Fruit fly (Drosophila melanogaster) whole organism, wandering third instar larva: Measurements from ENCODE around the gene Hmt-1.
A peak's percentile ranks its signal among the peaks of the same experiment; 100 is the strongest.

Experiments
- Abd-B ChIP-seq: fragments of >200 bp; optimal IDR thresholded peaks from 2 replicates; lab custom pipeline; 2017; ENCODE audit warnings: missing biosample characterization, missing genetic modification characterization
- CG32264 ChIP-seq: fragments of 200-800 bp; sonication (Bioruptor generic); optimal IDR thresholded peaks from 2 replicates; lab custom pipeline; 2016; ENCODE audit warnings: missing biosample characterization, missing genetic modification characterization
- CG9705 ChIP-seq: fragments of 200-800 bp; sonication (Bioruptor generic); optimal IDR thresholded peaks from 2 replicates; lab custom pipeline; 2018; ENCODE audit warnings: missing biosample characterization, mild to moderate bottlenecking, missing genetic modification characterization
- CrebA ChIP-seq: fragments of 200-800 bp; sonication (Bioruptor generic); optimal IDR thresholded peaks from 2 replicates; lab custom pipeline; 2016; ENCODE audit warnings: missing biosample characterization, mild to moderate bottlenecking, missing genetic modification characterization, borderline replicate concordance
- Dfd ChIP-seq: fragments of >200 bp; optimal IDR thresholded peaks from 2 replicates; lab custom pipeline; 2017; ENCODE audit warnings: missing biosample characterization, missing genetic modification characterization
- Dif ChIP-seq: fragments of 200-275, 200-300 bp; sonication (Bioruptor generic); optimal IDR thresholded peaks from 2 replicates; lab custom pipeline; 2018; ENCODE audit warnings: missing biosample characterization, missing genetic modification characterization; ENCODE audit not compliant: partially characterized antibody
- GATAd ChIP-seq: sonication (Bioruptor generic); optimal IDR thresholded peaks from 2 replicates; lab custom pipeline; 2016; ENCODE audit warnings: missing biosample characterization, missing genetic modification characterization
- Hnf4 ChIP-seq: fragments of 200-800 bp; sonication (Bioruptor generic); optimal IDR thresholded peaks from 2 replicates; lab custom pipeline; 2016; ENCODE audit warnings: missing biosample characterization, mild to moderate bottlenecking, missing genetic modification characterization
- Hr83 ChIP-seq: fragments of 200-300 bp; sonication (Bioruptor generic); optimal IDR thresholded peaks from 2 replicates; lab custom pipeline; 2016; ENCODE audit warnings: missing biosample characterization, mild to moderate bottlenecking, missing genetic modification characterization, moderate library complexity; ENCODE audit not compliant: poor library complexity, severe bottlenecking
- Jra ChIP-seq: sonication (Bioruptor generic); optimal IDR thresholded peaks from 2 replicates; lab custom pipeline; 2016; ENCODE audit warnings: missing biosample characterization, missing genetic modification characterization
- Mio ChIP-seq: sonication (Bioruptor generic); optimal IDR thresholded peaks from 2 replicates; lab custom pipeline; 2016; ENCODE audit warnings: missing biosample characterization, missing genetic modification characterization
- OdsH ChIP-seq: fragments of 200-800 bp; sonication (Bioruptor generic); optimal IDR thresholded peaks from 2 replicates; lab custom pipeline; 2016; ENCODE audit warnings: missing biosample characterization, mild to moderate bottlenecking, missing genetic modification characterization
- Rel ChIP-seq, 2 experiments: fragments of 200-800 bp; sonication (Bioruptor generic) in 1 of 2; optimal IDR thresholded peaks; 2 replicates in 1 of 2; 3 replicates in 1 of 2; lab custom pipeline; 2016 to 2019; ENCODE audit warnings: mild to moderate bottlenecking in 2 of 2, missing biosample characterization in 2 of 2, missing genetic modification characterization in 2 of 2, moderate library complexity in 1 of 2
- Vsx2 ChIP-seq: fragments of 200-300, 225-300 bp; sonication (Bioruptor generic); optimal IDR thresholded peaks from 2 replicates; lab custom pipeline; 2018; ENCODE audit warnings: missing biosample characterization, missing genetic modification characterization; ENCODE audit not compliant: partially characterized antibody
- br ChIP-seq: fragments of 200-800 bp; sonication (Bioruptor generic); optimal IDR thresholded peaks from 2 replicates; lab custom pipeline; 2016; ENCODE audit warnings: missing biosample characterization, missing genetic modification characterization
- brk ChIP-seq: fragments of 200-800 bp; sonication (Bioruptor generic); optimal IDR thresholded peaks from 2 replicates; lab custom pipeline; 2016; ENCODE audit warnings: missing biosample characterization, mild to moderate bottlenecking, missing genetic modification characterization
- dmrt93B ChIP-seq: fragments of 200-800 bp; sonication (Bioruptor generic); optimal IDR thresholded peaks from 2 replicates; lab custom pipeline; 2018; ENCODE audit warnings: missing biosample characterization, mild to moderate bottlenecking, missing genetic modification characterization
- dsf ChIP-seq: sonication (Bioruptor generic); optimal IDR thresholded peaks from 2 replicates; lab custom pipeline; 2016; ENCODE audit warnings: missing biosample characterization, missing genetic modification characterization, borderline replicate concordance
- ey ChIP-seq: fragments of 200-800 bp; sonication (Bioruptor generic); optimal IDR thresholded peaks from 2 replicates; lab custom pipeline; 2016; ENCODE audit warnings: missing biosample characterization, missing genetic modification characterization
- foxo ChIP-seq, 2 experiments: fragments of 200-800 bp; sonication (Bioruptor generic); optimal IDR thresholded peaks; 2 replicates in 1 of 2; 3 replicates in 1 of 2; lab custom pipeline; 2016 to 2017; ENCODE audit warnings: missing biosample characterization in 2 of 2, missing genetic modification characterization in 2 of 2
- fru ChIP-seq: fragments of 200-800 bp; sonication (Bioruptor generic); optimal IDR thresholded peaks from 3 replicates; lab custom pipeline; 2016; ENCODE audit warnings: missing biosample characterization, mild to moderate bottlenecking, missing genetic modification characterization
- h ChIP-seq: fragments of 200-800 bp; sonication (Bioruptor generic); optimal IDR thresholded peaks from 3 replicates; lab custom pipeline; 2016; ENCODE audit warnings: missing biosample characterization, mild to moderate bottlenecking, missing genetic modification characterization
- jim ChIP-seq: fragments of 175-275, 200-325 bp; sonication (Bioruptor generic); optimal IDR thresholded peaks from 2 replicates; lab custom pipeline; 2016; ENCODE audit warnings: missing biosample characterization, mild to moderate bottlenecking, missing genetic modification characterization
- lola ChIP-seq: fragments of >200 bp; optimal IDR thresholded peaks from 2 replicates; lab custom pipeline; 2017; ENCODE audit warnings: missing biosample characterization, missing genetic modification characterization
- pan ChIP-seq: fragments of >200 bp; optimal IDR thresholded peaks from 2 replicates; lab custom pipeline; 2017
- rgr ChIP-seq: fragments of 200-800 bp; sonication (Bioruptor generic); optimal IDR thresholded peaks from 3 replicates; lab custom pipeline; 2016; ENCODE audit warnings: missing biosample characterization, mild to moderate bottlenecking, missing genetic modification characterization
- sage ChIP-seq: fragments of 200-800 bp; sonication (Bioruptor generic); optimal IDR thresholded peaks from 2 replicates; lab custom pipeline; 2016; ENCODE audit warnings: missing biosample characterization, mild to moderate bottlenecking, missing genetic modification characterization
- sv ChIP-seq: fragments of 200-800 bp; sonication (Bioruptor generic); optimal IDR thresholded peaks from 3 replicates; lab custom pipeline; 2016; ENCODE audit warnings: missing biosample characterization, missing genetic modification characterization
- tai ChIP-seq: sonication (Bioruptor generic); optimal IDR thresholded peaks from 2 replicates; lab custom pipeline; 2016; ENCODE audit warnings: missing biosample characterization, missing genetic modification characterization
- usp ChIP-seq: fragments of >200 bp; optimal IDR thresholded peaks from 2 replicates; lab custom pipeline; 2017; ENCODE audit warnings: missing biosample characterization, missing genetic modification characterization
- woc ChIP-seq: sonication (Bioruptor generic); optimal IDR thresholded peaks from 2 replicates; lab custom pipeline; 2016; ENCODE audit warnings: missing biosample characterization, mild to moderate bottlenecking, missing genetic modification characterization

The Hmt-1 gene

dm6 chr3R:15895978-15896377 is 38.7 kb upstream of the Hmt-1 start, which contains the start of gene CG14877:
TSS of gene CG14877 (minus strand) at chr3R:15896078.
- TF ChIP-seq rgr (GFP tag; lab: Kevin White, UChicago) (peak; percentile 71), jim (GFP tag; lab: Kevin White, UChicago) (no peak)
- TF ChIP-seq, all 38 proteins: peak for 1

- TF ChIP-seq lola (GFP tag; lab: Kevin White, UChicago) = no peak
- no peak for TF ChIP-seq ey (GFP tag; lab: Kevin White, UChicago)
- TF ChIP-seq fru (GFP tag; lab: Kevin White, UChicago) = no peak
- TF ChIP-seq GATAd (GFP tag; lab: Kevin White, UChicago) = no peak
- no peak for TF ChIP-seq h (GFP tag; lab: Kevin White, UChicago)
- no peak for TF ChIP-seq sv (GFP tag; lab: Kevin White, UChicago)
- TF ChIP-seq pan (lab: Kevin White, UChicago) = no peak
- TF ChIP-seq Hr83 (GFP tag; lab: Kevin White, UChicago) = no peak
- TF ChIP-seq Hnf4 (GFP tag; lab: Kevin White, UChicago) = no peak
- no peak for TF ChIP-seq CG32264 (GFP tag; lab: Kevin White, UChicago)
- no peak for TF ChIP-seq brk
- no peak for TF ChIP-seq Dfd (GFP tag; lab: Kevin White, UChicago)
- TF ChIP-seq Mio = no peak
- no peak for TF ChIP-seq dsf (GFP tag; lab: Kevin White, UChicago)
- TF ChIP-seq sage (GFP tag; lab: Kevin White, UChicago) = no peak
- TF ChIP-seq CG9705 (GFP tag; lab: Kevin White, UChicago) = no peak
- no peak for TF ChIP-seq jim (GFP tag; lab: Kevin White, UChicago)
- no peak for TF ChIP-seq tai (GFP tag; lab: Kevin White, UChicago)
- TF ChIP-seq dmrt93B (GFP tag; lab: Kevin White, UChicago) = no peak
- TF ChIP-seq woc (GFP tag; lab: Kevin White, UChicago) = no peak
Measured at dm6 chr3R:15891188-15891820, 34.0 kb upstream of the Hmt-1 start.

- no peak for TF ChIP-seq Hr83 (GFP tag; lab: Kevin White, UChicago)
- TF ChIP-seq h (GFP tag; lab: Kevin White, UChicago) = peak; percentile 2
Measured at dm6 chr3R:15875611-15876010, 18.3 kb upstream of the Hmt-1 start, which contains the start of gene CG31183. TSS of gene CG31183 (minus strand) at chr3R:15875939.

dm6 chr3R:15872829-15873440 is 15.7 kb upstream of the Hmt-1 start:
- no peak for TF ChIP-seq Vsx2 (GFP tag; lab: Kevin White, UChicago)
- no peak for TF ChIP-seq GATAd (GFP tag; lab: Kevin White, UChicago)
- no peak for TF ChIP-seq brk
- no peak for TF ChIP-seq dsf (GFP tag; lab: Kevin White, UChicago)
- TF ChIP-seq tai (GFP tag; lab: Kevin White, UChicago) = no peak
- no peak for TF ChIP-seq Mio
- TF ChIP-seq rgr (GFP tag; lab: Kevin White, UChicago) = no peak
- TF ChIP-seq h (GFP tag; lab: Kevin White, UChicago) = no peak
- no peak for TF ChIP-seq jim (GFP tag; lab: Kevin White, UChicago)
- no peak for TF ChIP-seq br (GFP tag; lab: Kevin White, UChicago)
- TF ChIP-seq usp = no peak
- no peak for TF ChIP-seq sage (GFP tag; lab: Kevin White, UChicago)
- TF ChIP-seq Abd-B (GFP tag; lab: Kevin White, UChicago) = no peak
- no peak for TF ChIP-seq dmrt93B (GFP tag; lab: Kevin White, UChicago)
- no peak for TF ChIP-seq OdsH (GFP tag; lab: Kevin White, UChicago)
- no peak for TF ChIP-seq Dif (GFP tag; lab: Kevin White, UChicago)
- TF ChIP-seq Hr83 (GFP tag; lab: Kevin White, UChicago) = no peak
- no peak for TF ChIP-seq woc (GFP tag; lab: Kevin White, UChicago)

dm6 chr3R:15859896-15860295 is 2.6 kb upstream of the Hmt-1 start, which contains the start of gene CG9632:
TSS of gene CG9632 (plus strand) at chr3R:15860196.
- TF ChIP-seq ey (GFP tag; lab: Kevin White, UChicago) (no peak), jim (GFP tag; lab: Kevin White, UChicago) (no peak), usp (no peak), Rel (GFP tag; optimal IDR thresholded peaks at IDR 0.05; lab: Kevin White, UChicago) (no peak), Rel (tag; optimal IDR thresholded peaks at IDR 0.05; lab: Kevin White, UChicago) (no peak), foxo (GFP tag; optimal IDR thresholded peaks at IDR 0.05; lab: Kevin White, UChicago) (no peak), sage (GFP tag; lab: Kevin White, UChicago) (no peak), Abd-B (GFP tag; lab: Kevin White, UChicago) (no peak), CrebA (GFP tag; lab: Kevin White, UChicago) (no peak), Jra (no peak)
